Fruit fly (Drosophila melanogaster): Measurements from ENCODE around the gene CG33723.
A peak's percentile ranks its signal among the peaks of the same experiment; 100 is the strongest.

Gene CG33723

dm6 chr2L:9436504-9436903, 4.0 kb downstream of the CG33723 start, which contains the start of gene RpS28-like:
RpS28-like (plus strand) TSS chr2L:9436804.
- TF ChIP-seq CG32006 (GFP tag; optimal IDR thresholded peaks at IDR 0.05) (no peak), topi (GFP tag; optimal IDR thresholded peaks at IDR 0.05) (no peak), salr (GFP tag; optimal IDR thresholded peaks at IDR 0.05) (no peak), CG34406 (GFP tag; optimal IDR thresholded peaks at IDR 0.05) (no peak), Sox102F (GFP tag; optimal IDR thresholded peaks at IDR 0.05) (no peak), CG3032 (tag; optimal IDR thresholded peaks at IDR 0.05) (no peak), eg (GFP tag; IDR thresholded peaks at IDR 0.05) (no peak), Lpt (GFP tag; optimal IDR thresholded peaks at IDR 0.05) (no peak), CG31627 (GFP tag; optimal IDR thresholded peaks at IDR 0.05) (no peak)

DNA sequence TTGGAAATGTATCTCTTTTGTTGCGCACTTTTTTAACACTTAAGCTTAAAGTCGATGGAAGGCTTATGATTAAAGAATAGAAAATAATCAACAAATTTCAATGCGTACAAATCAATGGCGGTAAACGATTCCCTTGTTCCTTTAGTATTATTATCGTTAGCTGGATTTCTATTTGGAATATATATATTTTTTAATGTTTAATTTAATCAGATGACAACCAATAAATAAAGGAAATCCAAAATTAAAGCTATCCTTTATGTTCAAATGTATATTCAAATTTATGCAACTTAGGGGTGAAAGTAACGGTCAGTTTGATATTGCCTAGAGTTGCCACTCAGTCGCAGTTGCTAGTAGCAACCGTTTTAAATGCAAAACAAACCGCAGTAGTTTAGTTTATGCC, 5.4 kb downstream of the CG33723 start, which contains the start of gene CG3769:
Gene CG3769 (plus strand): TSS at position 301 of the 400 bp plus-strand sequence.
- TF ChIP-seq fd85E (GFP tag; optimal IDR thresholded peaks at IDR 0.05) (no peak), CG8119 (GFP tag; IDR thresholded peaks at IDR 0.05) (no peak), Met (GFP tag; optimal IDR thresholded peaks at IDR 0.05) (no peak), Eip78C (GFP tag) (no peak), CG10631 (GFP tag; optimal IDR thresholded peaks at IDR 0.05) (no peak), salr (GFP tag; optimal IDR thresholded peaks at IDR 0.05) (no peak), CG4318 (GFP tag; optimal IDR thresholded peaks at IDR 0.05) (no peak), CG11762 (GFP tag; optimal IDR thresholded peaks at IDR 0.05; ENCODE audit: insufficient read depth) (no peak), Lpt (GFP tag; optimal IDR thresholded peaks at IDR 0.05) (no peak), achi (GFP tag; optimal IDR thresholded peaks at IDR 0.05) (no peak), Hr38 (GFP tag; optimal IDR thresholded peaks at IDR 0.05) (no peak), Sox102F (GFP tag; optimal IDR thresholded peaks at IDR 0.05) (no peak)

- TF ChIP-seq CG4318 (GFP tag; optimal IDR thresholded peaks at IDR 0.05), result peak; percentile 95
- TF ChIP-seq net (GFP tag; optimal IDR thresholded peaks at IDR 0.05), result peak; percentile 49
- TF ChIP-seq CG11762 (GFP tag; optimal IDR thresholded peaks at IDR 0.05; ENCODE audit: insufficient read depth), result peak; percentile 59
- peak; percentile 80 for TF ChIP-seq esn (GFP tag; optimal IDR thresholded peaks at IDR 0.05)
- peak; percentile 63 for TF ChIP-seq Sox14 (GFP tag; optimal IDR thresholded peaks at IDR 0.05)
- TF ChIP-seq CG6163 (GFP tag; IDR thresholded peaks at IDR 0.05), result peak; percentile 75
- peak; percentile 75 for TF ChIP-seq pdm3 (GFP tag; optimal IDR thresholded peaks at IDR 0.05)
- TF ChIP-seq Hr38 (GFP tag; optimal IDR thresholded peaks at IDR 0.05), result no peak
- TF ChIP-seq Eip93F (GFP tag; optimal IDR thresholded peaks at IDR 0.05), result peak; percentile 72
- peak; percentile 62 to 76 for TF ChIP-seq ss (GFP tag; optimal IDR thresholded peaks at IDR 0.05)
- TF ChIP-seq Sox102F (GFP tag; optimal IDR thresholded peaks at IDR 0.05), result peak; percentile 73
- TF ChIP-seq acj6 (GFP tag; optimal IDR thresholded peaks at IDR 0.05), result peak; percentile 88
- TF ChIP-seq Ets21C (GFP tag; optimal IDR thresholded peaks at IDR 0.05), result peak; percentile 67
- TF ChIP-seq fd59A (GFP tag; optimal IDR thresholded peaks at IDR 0.05), result peak; percentile 61
- peak; percentile 84 for TF ChIP-seq Sox15 (GFP tag; optimal IDR thresholded peaks at IDR 0.05)
- TF ChIP-seq CG15336 (GFP tag; IDR thresholded peaks at IDR 0.05), result peak; percentile 69; the same call in 1 of the 2 replicates
- peak; percentile 76 for TF ChIP-seq CG31627 (GFP tag; optimal IDR thresholded peaks at IDR 0.05)
- peak; percentile 77 for TF ChIP-seq dsx (GFP tag; optimal IDR thresholded peaks at IDR 0.05; ENCODE audit: poor library complexity, severe bottlenecking)
- TF ChIP-seq CG11902 (GFP tag; optimal IDR thresholded peaks at IDR 0.05), result peak; percentile 84
- TF ChIP-seq Hr4 (GFP tag; optimal IDR thresholded peaks at IDR 0.05), result peak; percentile 72
- TF ChIP-seq CG16779 (tag; optimal IDR thresholded peaks at IDR 0.05), result peak; percentile 41
- peak; percentile 93 for TF ChIP-seq CG32006 (GFP tag; optimal IDR thresholded peaks at IDR 0.05)
- peak; percentile 29 for TF ChIP-seq CG1621 (tag; optimal IDR thresholded peaks at IDR 0.05)
- peak; percentile 93 for TF ChIP-seq CG3032 (tag; optimal IDR thresholded peaks at IDR 0.05)
- peak; percentile 71 for TF ChIP-seq Lpt (GFP tag; optimal IDR thresholded peaks at IDR 0.05)
- TF ChIP-seq CG10631 (GFP tag; optimal IDR thresholded peaks at IDR 0.05), result peak; percentile 95
- TF ChIP-seq dac (GFP tag; optimal IDR thresholded peaks at IDR 0.05), result peak; percentile 81
- TF ChIP-seq spab (GFP tag; optimal IDR thresholded peaks at IDR 0.05), result peak; percentile 68
- peak; percentile 83 for TF ChIP-seq Eip78C (GFP tag)
- TF ChIP-seq CG8319 (GFP tag; optimal IDR thresholded peaks at IDR 0.05), result peak; percentile 64
- TF ChIP-seq CG10669 (GFP tag; optimal IDR thresholded peaks at IDR 0.05), result peak; percentile 76
- peak; percentile 96 for TF ChIP-seq achi (GFP tag; optimal IDR thresholded peaks at IDR 0.05)
- TF ChIP-seq CG6854 (GFP tag; optimal IDR thresholded peaks at IDR 0.05), result peak; percentile 27
- peak; percentile 60 for TF ChIP-seq vri (GFP tag; optimal IDR thresholded peaks at IDR 0.05)
- peak; percentile 86 for TF ChIP-seq CG34406 (GFP tag; optimal IDR thresholded peaks at IDR 0.05)
- TF ChIP-seq CG11294 (GFP tag; IDR thresholded peaks at IDR 0.05), result peak; percentile 81
- peak; percentile 50 for TF ChIP-seq fkh (GFP tag; optimal IDR thresholded peaks at IDR 0.05)
- peak; percentile 77 for TF ChIP-seq CG8119 (GFP tag; IDR thresholded peaks at IDR 0.05)
- TF ChIP-seq eg (GFP tag; IDR thresholded peaks at IDR 0.05), result peak; percentile 82; the same call in 2 of the 3 replicates
These were observed 9.4 kb downstream of the CG33723 start, which contains the start of the genes FucTB and scat for dm6 chr2L:9430992-9431602. FucTB (minus strand) TSS chr2L:9431052. scat (plus strand) TSS chr2L:9431405.
